Worm (Caenorhabditis elegans) whole organism, L4 larva: ENCODE results near the gene nhr-4.

Experiments
- F10B5.3 ChIP-seq: sonication (generic microtip); optimal IDR thresholded peaks from 2 replicates; lab custom pipeline; 2016; ENCODE audit warnings: mild to moderate bottlenecking, missing genetic modification characterization, missing compliant biosample characterization
- F37D6.2 ChIP-seq: sonication (generic microtip); optimal IDR thresholded peaks from 2 replicates; lab custom pipeline; 2016; ENCODE audit warnings: mild to moderate bottlenecking, missing genetic modification characterization, missing compliant biosample characterization
- F44E2.7 ChIP-seq: fragments of 200-800 bp; sonication (Bioruptor generic); IDR thresholded peaks from 2 replicates; pipeline ENCODE4 v2.1.2; 2022; ENCODE audit warnings: missing genetic modification characterization, missing compliant biosample characterization
- F49E8.2 ChIP-seq: sonication (generic microtip); optimal IDR thresholded peaks from 2 replicates; lab custom pipeline; 2016; ENCODE audit warnings: missing compliant biosample characterization, mild to moderate bottlenecking, missing genetic modification characterization, borderline replicate concordance
- T20F7.1 ChIP-seq: fragments of 200-800 bp; sonication (Bioruptor generic); optimal IDR thresholded peaks from 2 replicates; lab custom pipeline; 2018; ENCODE audit warnings: mild to moderate bottlenecking, missing genetic modification characterization, missing compliant biosample characterization
- Y105C5A.15 ChIP-seq: fragments of 200-800 bp; sonication (Bioruptor generic); IDR thresholded peaks from 2 replicates; pipeline ENCODE4 v1.3.6; 2022; ENCODE audit warnings: missing genetic modification characterization, missing compliant biosample characterization
- Y48G9A.11 ChIP-seq: fragments of 200-800 bp; sonication (Bioruptor generic); IDR thresholded peaks from 2 replicates; pipeline ENCODE4 v1.3.6; 2022; ENCODE audit warnings: missing genetic modification reagents, missing genetic modification characterization, missing compliant biosample characterization
- Y5F2A.4 ChIP-seq: fragments of 200-800 bp; sonication (Bioruptor generic); optimal IDR thresholded peaks from 2 replicates; lab custom pipeline; 2018; ENCODE audit warnings: mild to moderate bottlenecking, missing genetic modification characterization, missing compliant biosample characterization
- ZK337.2 ChIP-seq: fragments of 200-800 bp; sonication (Bioruptor generic); IDR thresholded peaks from 2 replicates; pipeline ENCODE4 v1.3.6; 2022; ENCODE audit warnings: missing genetic modification reagents, missing genetic modification characterization, missing compliant biosample characterization
- ceh-20 ChIP-seq: fragments of 200-800 bp; sonication (Bioruptor generic); IDR thresholded peaks from 2 replicates; pipeline ENCODE4 v1.3.6; 2022; ENCODE audit warnings: missing genetic modification reagents, missing genetic modification characterization, missing compliant biosample characterization
- ceh-44 ChIP-seq: fragments of 200-800 bp; sonication (Bioruptor generic); IDR thresholded peaks from 2 replicates; pipeline ENCODE4 v1.3.6; 2022; ENCODE audit warnings: missing genetic modification reagents, missing genetic modification characterization, missing compliant biosample characterization
- ceh-62 ChIP-seq: sonication (generic microtip); optimal IDR thresholded peaks from 2 replicates; lab custom pipeline; 2017; ENCODE audit warnings: missing biosample characterization, missing genetic modification characterization
- ceh-82 ChIP-seq: sonication (generic microtip); optimal IDR thresholded peaks from 2 replicates; lab custom pipeline; 2017; ENCODE audit warnings: missing biosample characterization, missing genetic modification characterization
- daf-8 ChIP-seq: fragments of 200-800 bp; sonication (Bioruptor generic); IDR thresholded peaks from 2 replicates; pipeline ENCODE4 v1.3.6; 2022; ENCODE audit warnings: missing genetic modification characterization, missing compliant biosample characterization
- dpl-1 ChIP-seq: fragments of 150-350 bp; optimal IDR thresholded peaks from 2 replicates; lab custom pipeline; 2014; ENCODE audit warnings: missing biosample characterization, missing genetic modification reagents, missing genetic modification characterization
- duxl-1 ChIP-seq: sonication (generic microtip); optimal IDR thresholded peaks from 2 replicates; lab custom pipeline; 2016; ENCODE audit warnings: mild to moderate bottlenecking, missing genetic modification characterization, moderate library complexity, missing compliant biosample characterization; ENCODE audit not compliant: poor library complexity
- egl-43 ChIP-seq: fragments of 200-800 bp; sonication (Bioruptor generic); IDR thresholded peaks from 2 replicates; pipeline ENCODE4 v1.3.6; 2022; ENCODE audit warnings: missing genetic modification reagents, missing genetic modification characterization, missing compliant biosample characterization
- fkh-10 ChIP-seq: fragments of 150-350 bp; optimal IDR thresholded peaks from 2 replicates; lab custom pipeline; 2014; ENCODE audit warnings: missing biosample characterization, missing genetic modification reagents, missing genetic modification characterization
- hlh-30 ChIP-seq: sonication (generic microtip); optimal IDR thresholded peaks from 2 replicates; lab custom pipeline; 2017; ENCODE audit warnings: antibody characterized with exemption, mild to moderate bottlenecking, missing genetic modification characterization, missing compliant biosample characterization; ENCODE audit not compliant: insufficient read depth
- lim-7 ChIP-seq: fragments of 200-800 bp; sonication (Bioruptor generic); IDR thresholded peaks from 2 replicates; pipeline ENCODE4 v1.3.6; 2022; ENCODE audit warnings: missing genetic modification characterization, missing compliant biosample characterization
- lin-1 ChIP-seq: fragments of 200-800 bp; sonication (Bioruptor generic); IDR thresholded peaks from 2 replicates; pipeline ENCODE4 v1.3.6; 2022; ENCODE audit warnings: missing genetic modification reagents, missing genetic modification characterization, missing compliant biosample characterization
- lsy-2 ChIP-seq, 2 experiments: fragments of 150-350 bp in 1 of 2; sonication (generic microtip) in 1 of 2; optimal IDR thresholded peaks; 2 replicates each; lab custom pipeline; 2014 to 2017; ENCODE audit warnings: missing biosample characterization in 2 of 2, missing genetic modification characterization in 2 of 2
- madf-5 ChIP-seq, 2 experiments: fragments of 200-800 bp; sonication (Bioruptor generic); IDR thresholded peaks; 2 replicates each; pipeline ENCODE4 v1.3.6; 2022; ENCODE audit warnings: missing compliant biosample characterization in 2 of 2, missing genetic modification characterization in 2 of 2
- mep-1 ChIP-seq: fragments of 150-350 bp; sonication (generic microtip); optimal IDR thresholded peaks from 3 replicates; lab custom pipeline; 2014; ENCODE audit warnings: missing biosample characterization, missing genetic modification characterization
- mxl-2 ChIP-seq: fragments of 200-800 bp; sonication (Bioruptor generic); conservative IDR thresholded peaks from 2 replicates; pipeline ENCODE4 v1.3.6; 2022; ENCODE audit warnings: missing genetic modification reagents, missing genetic modification characterization, missing compliant biosample characterization
- mxl-3 ChIP-seq: fragments of 200-800 bp; sonication (Bioruptor generic); optimal IDR thresholded peaks from 2 replicates; lab custom pipeline; 2018; ENCODE audit warnings: mild to moderate bottlenecking, missing genetic modification characterization, missing compliant biosample characterization
- nhr-10 ChIP-seq: fragments of 150-350 bp; optimal IDR thresholded peaks from 2 replicates; lab custom pipeline; 2014; ENCODE audit warnings: missing biosample characterization, missing genetic modification characterization
- nhr-25 ChIP-seq: sonication (generic microtip); optimal IDR thresholded peaks from 2 replicates; lab custom pipeline; 2017; ENCODE audit warnings: missing genetic modification characterization, mild to moderate bottlenecking, missing compliant biosample characterization, antibody characterized with exemption, moderate library complexity, borderline replicate concordance; ENCODE audit not compliant: insufficient read depth
- nhr-28 ChIP-seq: fragments of 150-350 bp; optimal IDR thresholded peaks from 2 replicates; lab custom pipeline; 2014; ENCODE audit warnings: missing biosample characterization, missing genetic modification characterization
- nhr-41 ChIP-seq: fragments of 200-800 bp; sonication (Bioruptor generic); IDR thresholded peaks from 2 replicates; pipeline ENCODE4 v1.3.6; 2022; ENCODE audit warnings: missing genetic modification reagents, missing genetic modification characterization, missing compliant biosample characterization
- nhr-48 ChIP-seq: sonication (generic microtip); optimal IDR thresholded peaks from 2 replicates; lab custom pipeline; 2016; ENCODE audit warnings: mild to moderate bottlenecking, missing genetic modification characterization, missing compliant biosample characterization
- nhr-77 ChIP-seq: fragments of 150-350 bp; optimal IDR thresholded peaks from 2 replicates; lab custom pipeline; 2014; ENCODE audit warnings: missing biosample characterization, missing genetic modification characterization
- pha-4 ChIP-seq, 2 experiments: fragments of 150-350 bp in 1 of 2; fragments of 200-800 bp in 1 of 2; sonication (Bioruptor generic) in 1 of 2; IDR thresholded peaks in 1 of 2; optimal IDR thresholded peaks in 1 of 2; 2 replicates each; pipeline versions ENCODE4 v1.3.6 to Lab custom; 2014 to 2022; ENCODE audit warnings: missing genetic modification characterization in 2 of 2, missing genetic modification reagents in 2 of 2, missing biosample characterization in 1 of 2, missing compliant biosample characterization in 1 of 2
- php-3 ChIP-seq: fragments of 200-800 bp; sonication (Bioruptor generic); IDR thresholded peaks from 2 replicates; pipeline ENCODE4 v1.3.6; 2022; ENCODE audit warnings: missing genetic modification reagents, missing genetic modification characterization, missing compliant biosample characterization
- rbr-2 ChIP-seq: sonication (generic microtip); optimal IDR thresholded peaks from 2 replicates; lab custom pipeline; 2016; ENCODE audit warnings: missing genotype, missing genetic modification characterization, missing compliant biosample characterization
- set-16 ChIP-seq: fragments of 200-800 bp; sonication (Bioruptor generic); IDR thresholded peaks from 2 replicates; pipeline ENCODE4 v1.3.6; 2022; ENCODE audit warnings: missing genetic modification reagents, missing genetic modification characterization, missing compliant biosample characterization
- skn-1 ChIP-seq: fragments of 150-350 bp; optimal IDR thresholded peaks from 2 replicates; lab custom pipeline; 2014; ENCODE audit warnings: missing biosample characterization, missing genetic modification characterization
- snpc-4 ChIP-seq: fragments of 150-350 bp; optimal IDR thresholded peaks from 2 replicates; lab custom pipeline; 2014; ENCODE audit warnings: missing biosample characterization, missing genetic modification characterization
- spr-1 ChIP-seq: sonication (generic microtip); optimal IDR thresholded peaks from 2 replicates; lab custom pipeline; 2016; ENCODE audit warnings: mild to moderate bottlenecking, missing genetic modification characterization, missing compliant biosample characterization
- spr-3 ChIP-seq: fragments of 200-800 bp; sonication (Bioruptor generic); optimal IDR thresholded peaks from 2 replicates; lab custom pipeline; 2018; ENCODE audit warnings: mild to moderate bottlenecking, missing genetic modification characterization, missing compliant biosample characterization
- tra-1 ChIP-seq: fragments of 200-800 bp; sonication (Bioruptor generic); IDR thresholded peaks from 2 replicates; pipeline ENCODE4 v1.3.6; 2022; ENCODE audit warnings: missing genetic modification reagents, missing genetic modification characterization, missing compliant biosample characterization
- vab-7 ChIP-seq: fragments of 200-800 bp; sonication (Bioruptor generic); IDR thresholded peaks from 2 replicates; pipeline ENCODE4 v1.3.6; 2022; ENCODE audit warnings: missing genetic modification reagents, missing genetic modification characterization, missing compliant biosample characterization
- zip-2 ChIP-seq: fragments of 150-350 bp; optimal IDR thresholded peaks from 2 replicates; lab custom pipeline; 2014; ENCODE audit warnings: missing biosample characterization, missing genetic modification characterization
- ztf-11 ChIP-seq: fragments of 150-350 bp; optimal IDR thresholded peaks from 2 replicates; lab custom pipeline; 2014; ENCODE audit warnings: missing biosample characterization, missing genetic modification characterization
- ztf-7 ChIP-seq: fragments of 150-350 bp; optimal IDR thresholded peaks from 2 replicates; lab custom pipeline; 2014; ENCODE audit warnings: missing biosample characterization, missing genetic modification characterization

nhr-4 gene

DNA sequence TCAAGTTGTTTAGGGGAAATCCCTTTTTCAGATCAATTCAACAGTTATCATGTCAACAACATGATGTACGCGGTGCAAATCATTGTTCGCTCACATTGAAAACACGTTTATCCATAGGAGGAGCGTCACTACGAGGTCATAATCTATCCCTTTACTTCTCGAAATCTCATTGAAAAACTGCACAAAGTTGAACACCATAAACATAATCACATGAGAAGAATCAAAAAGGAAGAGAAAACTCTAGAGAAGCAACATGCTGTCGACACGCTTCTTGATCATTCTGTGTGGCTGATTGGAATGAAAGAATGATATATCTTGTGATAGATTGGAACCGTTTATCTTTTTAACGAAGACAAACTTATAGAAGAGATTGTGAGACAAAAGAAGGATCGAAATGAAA is 11.2 kb upstream of the nhr-4 start (continued):
- no peak for TF ChIP-seq ZK337.2
- no peak for TF ChIP-seq zip-2 (tag; lab: Kevin White, UChicago)
- no peak for TF ChIP-seq Y5F2A.4 (GFP tag; lab: Kevin White, UChicago)
- TF ChIP-seq fkh-10 (GFP tag; lab: Kevin White, UChicago): no peak
- TF ChIP-seq vab-7 (GFP tag; lab: Robert Waterston, UW): no peak
- TF ChIP-seq ceh-62 (tag; lab: Kevin White, UChicago): no peak
- TF ChIP-seq skn-1: no peak
- TF ChIP-seq nhr-41 (GFP tag; lab: Robert Waterston, UW): no peak
- no peak for TF ChIP-seq php-3 (GFP tag; lab: Robert Waterston, UW)
- TF ChIP-seq mxl-2: no peak
- TF ChIP-seq nhr-10: peak; percentile 14
- no peak for TF ChIP-seq F37D6.2 (tag; lab: Kevin White, UChicago)
- TF ChIP-seq daf-8: no peak
- TF ChIP-seq nhr-25 (tag; lab: Kevin White, UChicago): peak; percentile 49
- peak; percentile 92 for TF ChIP-seq nhr-28
- no peak for TF ChIP-seq lim-7 (GFP tag; lab: Robert Waterston, UW)
- TF ChIP-seq set-16 (GFP tag; lab: Robert Waterston, UW): no peak
- peak; percentile 59 for TF ChIP-seq mep-1
- TF ChIP-seq mxl-3 (GFP tag; lab: Kevin White, UChicago): peak; percentile 86
- no peak for TF ChIP-seq F44E2.7 (GFP tag; lab: Robert Waterston, UW)
- TF ChIP-seq ceh-44: no peak
- peak; percentile 12 for TF ChIP-seq nhr-77 (tag; lab: Kevin White, UChicago)
- TF ChIP-seq F10B5.3: no peak
- TF ChIP-seq egl-43 (GFP tag; lab: Robert Waterston, UW): no peak
- no peak for TF ChIP-seq madf-5 (GFP tag; IDR thresholded peaks at IDR 0.05; lab: Robert Waterston, UW)
- TF ChIP-seq spr-3 (GFP tag; lab: Kevin White, UChicago): no peak
- TF ChIP-seq ceh-20 (GFP tag; lab: Robert Waterston, UW): peak; percentile 58; the same call in 1 of the 2 replicates
- TF ChIP-seq dpl-1 (GFP tag; lab: Kevin White, UChicago): peak; percentile 49
- TF ChIP-seq spr-1: no peak
- no peak for TF ChIP-seq rbr-2
- TF ChIP-seq nhr-48 (tag; lab: Kevin White, UChicago): peak; percentile 98
- TF ChIP-seq snpc-4 (tag; lab: Kevin White, UChicago): no peak
- no peak for TF ChIP-seq Y48G9A.11 (GFP tag; lab: Robert Waterston, UW)
- TF ChIP-seq F49E8.2 (tag; lab: Kevin White, UChicago): no peak
- peak; percentile 29 for TF ChIP-seq T20F7.1 (GFP tag; lab: Kevin White, UChicago)
- TF ChIP-seq tra-1 (GFP tag; lab: Robert Waterston, UW): peak; percentile 24; the same call in 1 of the 2 replicates
- TF ChIP-seq duxl-1 (tag; lab: Kevin White, UChicago): peak; percentile 9
- no peak for TF ChIP-seq ztf-11 (tag; lab: Kevin White, UChicago)
- TF ChIP-seq lsy-2 (tag; optimal IDR thresholded peaks at IDR 0.05; lab: Kevin White, UChicago): peak; percentile 5 to 79
- no peak for TF ChIP-seq ceh-82
- peak; percentile 93 for TF ChIP-seq hlh-30 (tag; lab: Kevin White, UChicago)
- no peak for TF ChIP-seq pha-4 (GFP tag; IDR thresholded peaks at IDR 0.05; lab: Robert Waterston, UW)
- no peak for TF ChIP-seq pha-4 (tag; optimal IDR thresholded peaks at IDR 0.05; lab: Kevin White, UChicago)
- TF ChIP-seq ztf-7 (tag; lab: Kevin White, UChicago): no peak
- TF ChIP-seq Y105C5A.15: no peak
- no peak for TF ChIP-seq lin-1 (GFP tag; lab: Robert Waterston, UW)
